Fruit fly (Drosophila melanogaster): ENCODE measurements around the gene CG31937.

Gene CG31937

DNA sequence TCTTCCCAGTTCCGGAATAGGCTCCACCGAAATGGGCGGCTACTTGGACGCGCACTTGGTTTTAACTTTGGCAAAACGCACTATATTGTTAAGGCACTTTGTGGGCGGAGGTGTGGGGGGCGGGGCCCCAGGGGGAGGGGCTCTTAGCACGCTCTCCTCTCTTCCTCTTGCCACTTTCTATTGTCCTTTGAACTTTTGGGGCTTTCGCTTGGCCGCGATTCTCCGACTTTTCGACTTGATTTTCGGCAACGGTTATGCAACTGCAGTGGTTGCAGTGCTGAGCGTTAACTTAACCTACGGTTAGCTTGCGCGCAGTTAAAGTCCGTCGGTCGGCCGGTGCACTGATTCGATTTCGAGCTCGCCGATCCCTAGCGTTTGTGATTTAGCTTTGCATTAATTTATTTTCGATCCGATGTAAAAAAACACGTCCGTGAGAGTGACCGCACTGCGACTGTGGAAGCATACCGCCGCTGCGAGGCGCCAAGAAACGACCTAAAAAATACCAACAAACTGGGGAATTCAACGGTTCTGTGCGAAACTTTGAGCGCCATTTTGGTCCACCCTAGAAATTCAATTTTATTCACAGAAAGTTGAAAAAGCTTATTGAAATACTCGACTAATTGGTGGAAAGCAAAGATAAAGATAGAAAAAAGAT is 5.6 kb upstream of the CG31937 start, which contains the start of gene Rim2 (continued):
- no peak for TF ChIP-seq CG16863 (GFP tag; optimal IDR thresholded peaks at IDR 0.05)
- no peak for TF ChIP-seq CG2875 (GFP tag; optimal IDR thresholded peaks at IDR 0.05)
- TF ChIP-seq pho (GFP tag; optimal IDR thresholded peaks at IDR 0.05), result peak; percentile 25
- no peak for TF ChIP-seq inv (GFP tag; IDR thresholded peaks at IDR 0.05; ENCODE audit: partially characterized antibody)
- peak; percentile 12 for TF ChIP-seq Dek (tag; optimal IDR thresholded peaks at IDR 0.05)
- TF ChIP-seq CG17328 (GFP tag; IDR thresholded peaks at IDR 0.05), result 0 out of 2 replicates have a peak, but pooled peaks have one; percentile 7
- peak; percentile 22; the same call in 1 of the 2 replicates for TF ChIP-seq CG4360 (GFP tag; IDR thresholded peaks at IDR 0.05)
- no peak for TF ChIP-seq sc (optimal IDR thresholded peaks at IDR 0.05)
- TF ChIP-seq sc (GFP tag; optimal IDR thresholded peaks at IDR 0.05), result no peak
- no peak for TF ChIP-seq Tbp (GFP tag; optimal IDR thresholded peaks at IDR 0.05)
- TF ChIP-seq CG12659 (GFP tag; optimal IDR thresholded peaks at IDR 0.05), result peak; percentile 72
- no peak for TF ChIP-seq lmd (GFP tag; IDR thresholded peaks at IDR 0.05)
- 0 out of 3 replicates have a peak, but pooled peaks have one; percentile 3 for TF ChIP-seq z (GFP tag; IDR thresholded peaks at IDR 0.05)
- no peak for TF ChIP-seq Sox100B (GFP tag; optimal IDR thresholded peaks at IDR 0.05)
- TF ChIP-seq CG17568 (GFP tag; optimal IDR thresholded peaks at IDR 0.05), result no peak
- no peak for TF ChIP-seq dati (GFP tag; IDR thresholded peaks at IDR 0.05)
- TF ChIP-seq fd3F (GFP tag; optimal IDR thresholded peaks at IDR 0.05), result no peak
- peak; percentile 26 for TF ChIP-seq CG2116 (GFP tag; optimal IDR thresholded peaks at IDR 0.05)
- TF ChIP-seq CG3847 (GFP tag; IDR thresholded peaks at IDR 0.05), result peak; percentile 30; the same call in 1 of the 2 replicates
- TF ChIP-seq abd-A (tag; optimal IDR thresholded peaks at IDR 0.05), result peak; percentile 14
- TF ChIP-seq CG16779 (GFP tag; IDR thresholded peaks at IDR 0.05), result no peak
- peak; percentile 79 for TF ChIP-seq stwl (tag; optimal IDR thresholded peaks at IDR 0.05)
- TF ChIP-seq pita (GFP tag; optimal IDR thresholded peaks at IDR 0.05), result peak; percentile 44
- TF ChIP-seq CG7928 (GFP tag; optimal IDR thresholded peaks at IDR 0.05), result no peak
- TF ChIP-seq tup (GFP tag; optimal IDR thresholded peaks at IDR 0.05), result no peak
- no peak for TF ChIP-seq Atf6 (GFP tag; IDR thresholded peaks at IDR 0.05)
- peak; percentile 33 for TF ChIP-seq Nf-YC (tag; optimal IDR thresholded peaks at IDR 0.05)
- no peak for TF ChIP-seq crp (GFP tag; optimal IDR thresholded peaks at IDR 0.05)
- TF ChIP-seq CG11560 (tag; IDR thresholded peaks at IDR 0.05), result no peak
- no peak for TF ChIP-seq dmrt11E (tag; optimal IDR thresholded peaks at IDR 0.05)
- no peak for TF ChIP-seq Atf3 (GFP tag; optimal IDR thresholded peaks at IDR 0.05)
- TF ChIP-seq CG6683 (GFP tag; optimal IDR thresholded peaks at IDR 0.05), result no peak
- TF ChIP-seq hb (GFP tag; IDR thresholded peaks at IDR 0.05; ENCODE audit: partially characterized antibody), result no peak
- no peak for TF ChIP-seq Doc3 (GFP tag; IDR thresholded peaks at IDR 0.05; ENCODE audit: partially characterized antibody)
- peak; percentile 25 for TF ChIP-seq CG2120 (GFP tag; optimal IDR thresholded peaks at IDR 0.05)
- TF ChIP-seq PHDP (tag; optimal IDR thresholded peaks at IDR 0.05), result peak; percentile 6
- TF ChIP-seq da (GFP tag; optimal IDR thresholded peaks at IDR 0.05), result no peak
- TF ChIP-seq ATbp (GFP tag; optimal IDR thresholded peaks at IDR 0.05), result no peak
- no peak for TF ChIP-seq Asciz (GFP tag; optimal IDR thresholded peaks at IDR 0.05)
- peak; percentile 41 for TF ChIP-seq CG13296 (GFP tag; optimal IDR thresholded peaks at IDR 0.05)
- TF ChIP-seq Bgb (GFP tag; IDR thresholded peaks at IDR 0.05; ENCODE audit: partially characterized antibody), result peak; percentile 43; the same call in 1 of the 2 replicates
- TF ChIP-seq CG10366 (GFP tag; IDR thresholded peaks at IDR 0.05), result no peak
- TF ChIP-seq Hsf (GFP tag; optimal IDR thresholded peaks at IDR 0.05), result no peak
- TF ChIP-seq cad (GFP tag; optimal IDR thresholded peaks at IDR 0.05), result no peak
- peak; percentile 1 for TF ChIP-seq nerfin-1 (tag; optimal IDR thresholded peaks at IDR 0.05)
- peak; percentile 40; the same call in 1 of the 2 replicates for TF ChIP-seq CG13287 (GFP tag; IDR thresholded peaks at IDR 0.05; ENCODE audit: partially characterized antibody)
- TF ChIP-seq CG8281 (tag; optimal IDR thresholded peaks at IDR 0.05), result no peak
- TF ChIP-seq CG10959 (GFP tag; IDR thresholded peaks at IDR 0.05), result no peak
- no peak for TF ChIP-seq CG10543 (GFP tag; optimal IDR thresholded peaks at IDR 0.05)

All from whole organism, embryonic.